Fruit fly (Drosophila melanogaster): Measurements from ENCODE around the gene CG11722.

dm6 chr3R:10055951-10056350 lies 10.6 kb upstream of the CG11722 start, which contains the start of gene Npc2d:
- TF ChIP-seq psq (optimal IDR thresholded peaks at IDR 0.05), result no peak
- no peak for TF ChIP-seq CG8478 (optimal IDR thresholded peaks at IDR 0.05)
- no peak for TF ChIP-seq pan (optimal IDR thresholded peaks at IDR 0.05)
- TF ChIP-seq EcR (GFP tag; optimal IDR thresholded peaks at IDR 0.05), result no peak
- TF ChIP-seq usp (GFP tag; optimal IDR thresholded peaks at IDR 0.05), result no peak
